Worm (Caenorhabditis elegans) whole organism, midembryonic: ENCODE measurements around the gene Y47D3A.20.

Source experiments
- T22C8.4 ChIP-seq: fragments of 200-800 bp; sonication (Bioruptor generic); IDR thresholded peaks from 2 replicates; pipeline ENCODE4 v1.3.6; 2022; ENCODE audit warnings: missing genetic modification characterization, missing compliant biosample characterization
- cog-1 ChIP-seq: sonication (generic microtip); optimal IDR thresholded peaks from 2 replicates; lab custom pipeline; 2016; ENCODE audit warnings: missing genetic modification characterization, missing compliant biosample characterization
- flt-1 ChIP-seq: fragments of 200-800 bp; sonication (Bioruptor generic); IDR thresholded peaks from 2 replicates; pipeline ENCODE4 v1.3.6; 2022; ENCODE audit warnings: missing genetic modification characterization, missing compliant biosample characterization
- klf-2 ChIP-seq: fragments of 200-800 bp; sonication (Bioruptor generic); conservative IDR thresholded peaks from 2 replicates; pipeline ENCODE4 v1.3.6; 2022; ENCODE audit warnings: missing genetic modification reagents, missing genetic modification characterization, missing compliant biosample characterization
- med-1 ChIP-seq: sonication (generic microtip); optimal IDR thresholded peaks from 2 replicates; lab custom pipeline; 2017; ENCODE audit warnings: missing genetic modification characterization, mild to moderate bottlenecking, missing compliant biosample characterization, antibody characterized with exemption, missing genetic modification reagents; ENCODE audit not compliant: insufficient read depth
- ref-1 ChIP-seq: fragments of 200-800 bp; sonication (Bioruptor generic); conservative IDR thresholded peaks from 2 replicates; pipeline ENCODE4 v1.3.6; 2022; ENCODE audit warnings: missing genetic modification reagents, missing genetic modification characterization, missing compliant biosample characterization
- tab-1 ChIP-seq: fragments of 200-800 bp; sonication (Bioruptor generic); IDR thresholded peaks from 2 replicates; pipeline ENCODE4 v1.3.6; 2022; ENCODE audit warnings: missing genetic modification characterization, missing compliant biosample characterization
- ztf-23 ChIP-seq: fragments of 200-800 bp; sonication (Bioruptor generic); IDR thresholded peaks from 2 replicates; pipeline ENCODE4 v1.3.6; 2022; ENCODE audit warnings: missing genetic modification reagents, missing genetic modification characterization, missing compliant biosample characterization
- ztf-29 ChIP-seq: fragments of 200-800 bp; sonication (Bioruptor generic); IDR thresholded peaks from 2 replicates; pipeline ENCODE4 v1.3.6; 2022; ENCODE audit warnings: missing genetic modification reagents, missing genetic modification characterization, missing compliant biosample characterization

The Y47D3A.20 gene

ce11 chrIII:11289876-11290275 lies 15.0 kb downstream of the Y47D3A.20 start:
- TF ChIP-seq flt-1 (GFP tag; lab: Robert Waterston, UW) (no peak), med-1 (no peak), ztf-29 (no peak), ref-1 (GFP tag; lab: Robert Waterston, UW) (no peak), T22C8.4 (GFP tag; lab: Robert Waterston, UW) (no peak), klf-2 (GFP tag; lab: Robert Waterston, UW) (no peak), tab-1 (GFP tag; lab: Robert Waterston, UW) (no peak)

- TF ChIP-seq klf-2 (GFP tag; lab: Robert Waterston, UW) (0 out of 2 replicates have a peak, but pooled peaks have one; percentile 51), med-1 (no peak), flt-1 (GFP tag; lab: Robert Waterston, UW) (0 out of 2 replicates have a peak, but pooled peaks have one; percentile 41), T22C8.4 (GFP tag; lab: Robert Waterston, UW) (no peak), ref-1 (GFP tag; lab: Robert Waterston, UW) (no peak), tab-1 (GFP tag; lab: Robert Waterston, UW) (no peak), ztf-29 (no peak), cog-1 (tag; lab: Kevin White, UChicago) (no peak), ztf-23 (peak; percentile 65; the same call in 1 of the 2 replicates)
Measured at ce11 chrIII:11290554-11290953, 15.7 kb downstream of the Y47D3A.20 start, which contains the start of the genes gly-9, mib-1 and smc-3. gly-9 (minus strand) TSS chrIII:11290580. mib-1 (minus strand) TSS chrIII:11290676. smc-3 (plus strand) TSS chrIII:11290904.

- TF ChIP-seq med-1 (no peak), flt-1 (GFP tag; lab: Robert Waterston, UW) (no peak), ztf-29 (no peak), cog-1 (tag; lab: Kevin White, UChicago) (no peak), klf-2 (GFP tag; lab: Robert Waterston, UW) (no peak), ref-1 (GFP tag; lab: Robert Waterston, UW) (no peak), ztf-23 (no peak), T22C8.4 (GFP tag; lab: Robert Waterston, UW) (no peak), tab-1 (GFP tag; lab: Robert Waterston, UW) (no peak)
Measured at ce11 chrIII:11311466-11311865, 36.6 kb downstream of the Y47D3A.20 start, which contains the start of gene rab-35. rab-35 (minus strand) TSS chrIII:11311566.

DNA sequence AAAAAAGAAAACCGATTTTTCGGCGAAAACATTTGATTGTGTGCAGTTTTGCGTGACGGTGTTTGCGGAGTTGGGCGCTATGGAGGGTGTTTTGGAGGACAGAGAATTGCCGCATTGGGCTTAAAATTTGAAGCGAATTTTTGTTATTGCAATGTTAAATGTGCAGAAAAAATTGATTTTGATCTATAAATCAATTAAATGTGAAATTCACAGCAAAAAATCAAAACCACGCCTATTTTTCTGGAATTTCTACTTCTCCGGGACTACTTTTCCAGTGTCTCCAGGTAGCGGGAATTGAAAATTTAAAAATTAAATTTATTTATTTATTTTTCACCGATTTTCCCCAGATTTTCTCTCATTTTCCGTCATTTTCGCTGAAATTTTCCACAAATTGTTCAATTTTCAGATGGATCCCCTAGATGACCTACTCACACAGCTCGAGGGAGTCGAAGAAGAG lies 42.3 kb downstream of the Y47D3A.20 start, which contains the start of gene mcm-10:
TSS of gene mcm-10 (plus strand) at position 407 of the 457 bp plus-strand sequence.
- TF ChIP-seq ztf-29 (peak; percentile 40; the same call in 1 of the 2 replicates), klf-2 (GFP tag; lab: Robert Waterston, UW) (peak; percentile 68; the same call in 1 of the 2 replicates), T22C8.4 (GFP tag; lab: Robert Waterston, UW) (no peak; the same call in 1 of the 2 replicates), ztf-23 (peak; percentile 76; the same call in 1 of the 2 replicates), flt-1 (GFP tag; lab: Robert Waterston, UW) (peak; percentile 31; the same call in 1 of the 2 replicates), med-1 (no peak), ref-1 (GFP tag; lab: Robert Waterston, UW) (no peak), tab-1 (GFP tag; lab: Robert Waterston, UW) (no peak), cog-1 (tag; lab: Kevin White, UChicago) (peak; percentile 85)

- TF ChIP-seq ref-1 (GFP tag; lab: Robert Waterston, UW) (no peak), med-1 (no peak), T22C8.4 (GFP tag; lab: Robert Waterston, UW) (no peak), ztf-23 (no peak), klf-2 (GFP tag; lab: Robert Waterston, UW) (no peak), tab-1 (GFP tag; lab: Robert Waterston, UW) (no peak), ztf-29 (no peak), cog-1 (tag; lab: Kevin White, UChicago) (no peak), flt-1 (GFP tag; lab: Robert Waterston, UW) (no peak)
Measured at ce11 chrIII:11318131-11318530, 43.3 kb downstream of the Y47D3A.20 start, which contains the start of gene teg-1. teg-1 (minus strand) TSS chrIII:11318231.

- TF ChIP-seq tab-1 (GFP tag; lab: Robert Waterston, UW) (no peak), med-1 (no peak), T22C8.4 (GFP tag; lab: Robert Waterston, UW) (no peak), cog-1 (tag; lab: Kevin White, UChicago) (no peak)
Measured at ce11 chrIII:11324093-11324492, 49.2 kb downstream of the Y47D3A.20 start.
